Fruit fly (Drosophila melanogaster) whole organism, wandering third instar larva: ENCODE data around the gene CG46316.

ENCODE experiments used
- Jra ChIP-seq: sonication (Bioruptor generic); optimal IDR thresholded peaks from 2 replicates; lab custom pipeline; 2016; ENCODE audit warnings: missing biosample characterization, missing genetic modification characterization
- h ChIP-seq: fragments of 200-800 bp; sonication (Bioruptor generic); optimal IDR thresholded peaks from 3 replicates; lab custom pipeline; 2016; ENCODE audit warnings: missing biosample characterization, mild to moderate bottlenecking, missing genetic modification characterization

- TF ChIP-seq h (no peak), Jra (GFP tag; lab: Kevin White, UChicago) (no peak)
Observed at dm6 chr3R:24712375-24712830, at the start of gene CG46316, which contains the start of gene CG13627.
